Fruit fly (Drosophila melanogaster) whole organism, embryonic: ENCODE results near the gene Nubp1.

Source experiments
- Blimp-1 ChIP-seq: fragments of 200-800 bp; sonication (Bioruptor generic); optimal IDR thresholded peaks from 3 replicates; lab custom pipeline; 2018; ENCODE audit warnings: missing biosample characterization, missing genetic modification characterization, mild to moderate bottlenecking, moderate library complexity, missing genetic modification reagents
- CG10147 ChIP-seq: fragments of 200-800 bp; sonication (Bioruptor generic); optimal IDR thresholded peaks from 2 replicates; lab custom pipeline; 2019; ENCODE audit warnings: missing biosample characterization, mild to moderate bottlenecking, missing genetic modification characterization, moderate library complexity
- CG10543 ChIP-seq: fragments of 200-800 bp; sonication (Bioruptor generic); optimal IDR thresholded peaks from 3 replicates; lab custom pipeline; 2017; ENCODE audit warnings: missing biosample characterization, mild to moderate bottlenecking, missing genetic modification characterization, moderate library complexity
- CG11085 ChIP-seq: fragments of 200-800 bp; sonication (Bioruptor generic); IDR thresholded peaks from 2 replicates; pipeline ENCODE4 v1.3.6; 2022; ENCODE audit warnings: missing biosample characterization, missing genetic modification characterization
- CG11247 ChIP-seq: fragments of 200-800 bp; sonication (Bioruptor generic); IDR thresholded peaks from 2 replicates; pipeline ENCODE4 v1.3.6; 2022; ENCODE audit warnings: missing biosample characterization, missing genetic modification characterization
- CG12769 ChIP-seq: fragments of 200-800 bp; sonication (Bioruptor generic); optimal IDR thresholded peaks from 2 replicates; lab custom pipeline; 2019; ENCODE audit warnings: missing biosample characterization, mild to moderate bottlenecking, missing genetic modification characterization, moderate library complexity
- CG12942 ChIP-seq: fragments of 200-800 bp; sonication (Bioruptor generic); optimal IDR thresholded peaks from 3 replicates; lab custom pipeline; 2016; ENCODE audit warnings: missing biosample characterization, missing genetic modification characterization
- CG13123 ChIP-seq: fragments of 200-800 bp; sonication (Bioruptor generic); optimal IDR thresholded peaks from 2 replicates; lab custom pipeline; 2016; ENCODE audit warnings: missing biosample characterization, missing genetic modification characterization
- CG14667 ChIP-seq: fragments of 200-800 bp; sonication (Bioruptor generic); IDR thresholded peaks from 2 replicates; pipeline ENCODE4 v1.3.6; 2022; ENCODE audit warnings: missing biosample characterization, missing genetic modification characterization
- CG1529 ChIP-seq: fragments of 200-800 bp; sonication (Bioruptor generic); optimal IDR thresholded peaks from 3 replicates; lab custom pipeline; 2018; ENCODE audit warnings: missing biosample characterization, missing genetic modification characterization
- CG16813 ChIP-seq: fragments of 200-800 bp; sonication (Bioruptor generic); IDR thresholded peaks from 3 replicates; pipeline ENCODE4 v1.3.6; 2022; ENCODE audit warnings: missing biosample characterization, missing genetic modification characterization; ENCODE audit not compliant: partially characterized antibody
- CG16815 ChIP-seq: fragments of 200-800 bp; sonication (Bioruptor generic); optimal IDR thresholded peaks from 3 replicates; lab custom pipeline; 2017; ENCODE audit warnings: missing biosample characterization, mild to moderate bottlenecking, missing genetic modification characterization
- CG17361 ChIP-seq: fragments of 200-800 bp; sonication (Bioruptor generic); IDR thresholded peaks from 3 replicates; pipeline ENCODE4 v1.3.6; 2022; ENCODE audit warnings: missing biosample characterization, missing genetic modification characterization
- CG18011 ChIP-seq: fragments of 200-800 bp; sonication (Bioruptor generic); optimal IDR thresholded peaks from 2 replicates; lab custom pipeline; 2017; ENCODE audit warnings: missing biosample characterization, missing genetic modification characterization, mild to moderate bottlenecking, moderate library complexity, missing genotype
- CG18262 ChIP-seq: fragments of 200-800 bp; optimal IDR thresholded peaks from 3 replicates; lab custom pipeline; 2019; ENCODE audit warnings: missing biosample characterization, mild to moderate bottlenecking, missing genetic modification characterization, moderate library complexity
- CG2875 ChIP-seq: fragments of 200-800 bp; sonication (Bioruptor generic); optimal IDR thresholded peaks from 2 replicates; lab custom pipeline; 2017; ENCODE audit warnings: missing biosample characterization, mild to moderate bottlenecking, missing genetic modification characterization, missing genetic modification reagents
- CG31365 ChIP-seq: fragments of 200-800 bp; sonication (Bioruptor generic); optimal IDR thresholded peaks from 2 replicates; lab custom pipeline; 2018; ENCODE audit warnings: missing biosample characterization, mild to moderate bottlenecking, missing genetic modification characterization
- CG3407 ChIP-seq: fragments of 200-800 bp; sonication (Bioruptor generic); optimal IDR thresholded peaks from 2 replicates; lab custom pipeline; 2018; ENCODE audit warnings: missing biosample characterization, mild to moderate bottlenecking, missing genetic modification characterization
- CG34224 ChIP-seq: fragments of 200-800 bp; sonication (Bioruptor generic); IDR thresholded peaks from 3 replicates; pipeline ENCODE4 v1.3.6; 2022; ENCODE audit warnings: missing biosample characterization, missing genetic modification characterization; ENCODE audit not compliant: partially characterized antibody
- CG4360 ChIP-seq: fragments of 200-800 bp; sonication (Bioruptor generic); IDR thresholded peaks from 2 replicates; pipeline ENCODE4 v1.3.6; 2022; ENCODE audit warnings: missing biosample characterization, missing genetic modification characterization
- CG7556 ChIP-seq: fragments of 200-800 bp; sonication (Bioruptor generic); optimal IDR thresholded peaks from 2 replicates; lab custom pipeline; 2017; ENCODE audit warnings: missing biosample characterization, mild to moderate bottlenecking, missing genetic modification characterization
- CG7786 ChIP-seq: fragments of 200-800 bp; sonication (Bioruptor generic); optimal IDR thresholded peaks from 2 replicates; lab custom pipeline; 2016; ENCODE audit warnings: missing biosample characterization, missing genetic modification characterization
- CG9215 ChIP-seq: fragments of 200-800 bp; sonication (Bioruptor generic); IDR thresholded peaks from 2 replicates; pipeline ENCODE4 v1.3.6; 2022; ENCODE audit warnings: missing biosample characterization, missing genetic modification characterization
- Dbx ChIP-seq: fragments of 200-800 bp; sonication (Bioruptor generic); IDR thresholded peaks from 3 replicates; pipeline ENCODE4 v1.3.6; 2022; ENCODE audit warnings: missing biosample characterization, missing genetic modification characterization
- Eip74EF ChIP-seq, 2 experiments: fragments of 200-800 bp in 1 of 2; fragments of >200 bp in 1 of 2; sonication (Bioruptor generic) in 1 of 2; optimal IDR thresholded peaks; 2 replicates each; lab custom pipeline; 2017 to 2019; ENCODE audit warnings: missing biosample characterization in 2 of 2, missing genetic modification characterization in 2 of 2, mild to moderate bottlenecking in 1 of 2, moderate library complexity in 1 of 2
- Gsc ChIP-seq: fragments of 200-800 bp; sonication (Bioruptor generic); IDR thresholded peaks from 2 replicates; pipeline ENCODE4 v1.3.6; 2022; ENCODE audit warnings: missing biosample characterization, missing genetic modification characterization
- H2.0 ChIP-seq: fragments of 200-800 bp; sonication (Bioruptor generic); IDR thresholded peaks from 2 replicates; pipeline ENCODE4 v1.3.6; 2022; ENCODE audit warnings: missing biosample characterization, missing genetic modification characterization
- Hand ChIP-seq: fragments of 200-800 bp; sonication (Bioruptor generic); optimal IDR thresholded peaks from 2 replicates; lab custom pipeline; 2017; ENCODE audit warnings: mild to moderate bottlenecking, missing biosample characterization, missing genetic modification reagents, missing genetic modification characterization
- HmgD ChIP-seq: fragments of 200-800 bp; sonication (Bioruptor generic); optimal IDR thresholded peaks from 3 replicates; lab custom pipeline; 2016; ENCODE audit warnings: missing biosample characterization, missing genetic modification characterization
- Hmr ChIP-seq: fragments of 200-800 bp; sonication (Bioruptor generic); optimal IDR thresholded peaks from 3 replicates; lab custom pipeline; 2017; ENCODE audit warnings: mild to moderate bottlenecking, missing biosample characterization, missing genetic modification reagents, missing genetic modification characterization
- Jarid2 ChIP-seq: fragments of 200-800 bp; sonication (Bioruptor generic); optimal IDR thresholded peaks from 3 replicates; lab custom pipeline; 2017; ENCODE audit warnings: mild to moderate bottlenecking, missing biosample characterization, missing genetic modification reagents, missing genetic modification characterization
- PHDP ChIP-seq: fragments of 200-800 bp; sonication (Bioruptor generic); optimal IDR thresholded peaks from 3 replicates; lab custom pipeline; 2018; ENCODE audit warnings: missing biosample characterization, mild to moderate bottlenecking, missing genetic modification characterization, moderate library complexity
- Ravus ChIP-seq: fragments of 200-800 bp; sonication (Bioruptor generic); IDR thresholded peaks from 2 replicates; pipeline ENCODE4 v1.3.6; 2022; ENCODE audit warnings: missing biosample characterization, missing genetic modification characterization
- Sox100B ChIP-seq: fragments of 200-800 bp; sonication (Bioruptor generic); optimal IDR thresholded peaks from 3 replicates; lab custom pipeline; 2018; ENCODE audit warnings: missing biosample characterization, mild to moderate bottlenecking, missing genetic modification characterization
- Trl ChIP-seq, 3 experiments: fragments of >200 bp in 2 of 3; fragments of 200-800 bp in 1 of 3; sonication (Bioruptor generic) in 1 of 3; optimal IDR thresholded peaks; 2 replicates in 1 of 3; 3 replicates in 2 of 3; lab custom pipeline; 2016 to 2017; ENCODE audit warnings: missing biosample characterization in 1 of 3, missing genetic modification characterization in 1 of 3
- al ChIP-seq: fragments of 200-800 bp; sonication (Bioruptor generic); IDR thresholded peaks from 2 replicates; pipeline ENCODE4 v1.3.6; 2022; ENCODE audit warnings: missing biosample characterization, missing genetic modification characterization
- ato ChIP-seq: fragments of 200-800 bp; sonication (Bioruptor generic); IDR thresholded peaks from 2 replicates; pipeline ENCODE4 v1.3.6; 2022; ENCODE audit warnings: missing biosample characterization, missing genetic modification characterization; ENCODE audit not compliant: partially characterized antibody
- chif ChIP-seq, 2 experiments: fragments of 200-800 bp; sonication (Bioruptor generic); optimal IDR thresholded peaks; 3 replicates each; lab custom pipeline; 2016; ENCODE audit warnings: missing biosample characterization in 2 of 2, missing genetic modification characterization in 2 of 2
- dysf ChIP-seq: fragments of 200-800 bp; sonication (Bioruptor generic); IDR thresholded peaks from 3 replicates; pipeline ENCODE4 v1.3.6; 2022; ENCODE audit warnings: missing biosample characterization, missing genetic modification characterization
- eve ChIP-seq, 2 experiments: fragments of >200 bp; optimal IDR thresholded peaks; 2 replicates each; lab custom pipeline; 2017; ENCODE audit warnings: missing biosample characterization in 2 of 2, missing genetic modification characterization in 2 of 2
- hth ChIP-seq: fragments of >200 bp; optimal IDR thresholded peaks from 2 replicates; lab custom pipeline; 2017; ENCODE audit warnings: inconsistent platforms
- odd ChIP-seq: fragments of 200-800 bp; sonication (Bioruptor generic); optimal IDR thresholded peaks from 2 replicates; lab custom pipeline; 2017; ENCODE audit warnings: missing biosample characterization, mild to moderate bottlenecking, missing genetic modification characterization
- p53 ChIP-seq: fragments of 200-800 bp; sonication (Bioruptor generic); optimal IDR thresholded peaks from 2 replicates; lab custom pipeline; 2016; ENCODE audit warnings: missing biosample characterization, missing genetic modification characterization
- repo ChIP-seq: fragments of 200-800 bp; sonication (Bioruptor generic); optimal IDR thresholded peaks from 2 replicates; lab custom pipeline; 2016; ENCODE audit warnings: missing biosample characterization, missing genetic modification characterization
- row ChIP-seq: fragments of 200-800 bp; sonication (Bioruptor generic); IDR thresholded peaks from 3 replicates; pipeline ENCODE4 v1.3.6; 2022; ENCODE audit warnings: missing biosample characterization, missing genetic modification characterization
- tin ChIP-seq: fragments of 200-800 bp; sonication (Bioruptor generic); optimal IDR thresholded peaks from 3 replicates; lab custom pipeline; 2016; ENCODE audit warnings: missing biosample characterization, missing genetic modification characterization
- vfl ChIP-seq: fragments of 200-800 bp; sonication (Bioruptor generic); optimal IDR thresholded peaks from 2 replicates; lab custom pipeline; 2016; ENCODE audit warnings: missing biosample characterization, missing genetic modification characterization

Gene Nubp1

DNA sequence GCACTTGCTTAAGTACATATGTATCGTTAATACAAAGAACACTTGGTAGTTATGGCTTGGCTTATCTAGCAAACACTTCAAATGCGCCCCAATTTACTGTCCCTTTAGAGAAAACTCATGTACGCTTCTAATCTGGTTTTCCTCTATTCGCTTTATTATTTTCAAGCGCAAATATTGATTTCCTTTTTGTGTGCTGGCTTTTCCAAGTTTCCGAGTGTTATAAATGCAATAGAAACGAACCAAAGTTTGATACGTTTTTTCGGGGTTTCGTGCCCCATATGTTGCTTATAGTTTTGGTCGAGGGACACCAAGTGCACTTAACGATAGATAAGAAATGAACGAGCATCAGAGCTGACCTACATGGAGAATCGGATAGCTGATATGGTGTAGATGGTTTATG is 18.4 kb upstream of the Nubp1 start (continued):
- TF ChIP-seq CG10147 (GFP tag; lab: Kevin White, UChicago) (no peak), CG7786 (no peak), row (GFP tag; lab: Robert Waterston, UW) (no peak), Hand (GFP tag; lab: Kevin White, UChicago) (no peak), CG1529 (GFP tag; lab: Kevin White, UChicago) (peak; percentile 22), PHDP (peak; percentile 18), CG34224 (GFP tag; lab: Robert Waterston, UW) (no peak), Jarid2 (GFP tag; lab: Kevin White, UChicago) (no peak), Gsc (no peak), al (GFP tag; lab: Robert Waterston, UW) (no peak), dysf (GFP tag; lab: Robert Waterston, UW) (no peak), tin (GFP tag; lab: Kevin White, UChicago) (no peak), Blimp-1 (GFP tag; lab: Kevin White, UChicago) (no peak), CG11085 (GFP tag; lab: Robert Waterston, UW) (no peak), CG11247 (GFP tag; lab: Robert Waterston, UW) (no peak), Sox100B (GFP tag; lab: Kevin White, UChicago) (no peak), CG9215 (no peak), CG3407 (GFP tag; lab: Kevin White, UChicago) (peak; percentile 6), eve (GFP tag; optimal IDR thresholded peaks at IDR 0.05; lab: Kevin White, UChicago) (peak in 1 of 2 experiments; percentile 40), CG10543 (GFP tag; lab: Kevin White, UChicago) (no peak), CG18262 (tag; lab: Kevin White, UChicago) (peak; percentile 3), vfl (GFP tag; lab: Kevin White, UChicago) (no peak), HmgD (GFP tag; lab: Kevin White, UChicago) (no peak), CG18011 (GFP tag; lab: Kevin White, UChicago) (no peak), H2.0 (no peak), odd (no peak), repo (GFP tag; lab: Kevin White, UChicago) (no peak), CG17361 (GFP tag; lab: Robert Waterston, UW) (no peak), hth (lab: Kevin White, UChicago) (no peak), CG16813 (GFP tag; lab: Robert Waterston, UW) (no peak), CG7556 (no peak), CG16815 (GFP tag; lab: Kevin White, UChicago) (no peak), Dbx (no peak), Hmr (GFP tag; lab: Kevin White, UChicago) (no peak), CG13123 (GFP tag; lab: Kevin White, UChicago) (no peak), Ravus (GFP tag; lab: Robert Waterston, UW) (no peak), CG2875 (GFP tag; lab: Kevin White, UChicago) (no peak), Trl (optimal IDR thresholded peaks at IDR 0.05; lab: Kevin White, UChicago) (no peak), Trl (GFP tag; optimal IDR thresholded peaks at IDR 0.05; lab: Kevin White, UChicago) (no peak), CG31365 (tag; lab: Kevin White, UChicago) (no peak), CG12769 (tag; lab: Kevin White, UChicago) (no peak), CG12942 (GFP tag; lab: Kevin White, UChicago) (no peak), CG14667 (GFP tag; lab: Robert Waterston, UW) (no peak), p53 (GFP tag; lab: Kevin White, UChicago) (no peak), Eip74EF (GFP tag; optimal IDR thresholded peaks at IDR 0.05; lab: Kevin White, UChicago) (no peak), CG4360 (GFP tag; lab: Robert Waterston, UW) (no peak), chif (GFP tag; optimal IDR thresholded peaks at IDR 0.05; lab: Kevin White, UChicago) (no peak), ato (GFP tag; lab: Robert Waterston, UW) (no peak)
